Fruit fly (Drosophila melanogaster): ENCODE measurements around the gene CG12723.
"Not testable (repeated sequence)": the region's sequence is repeated elsewhere in the genome, so short reads cannot be mapped to it uniquely, and the experiment has no call there.

The CG12723 gene

DNA sequence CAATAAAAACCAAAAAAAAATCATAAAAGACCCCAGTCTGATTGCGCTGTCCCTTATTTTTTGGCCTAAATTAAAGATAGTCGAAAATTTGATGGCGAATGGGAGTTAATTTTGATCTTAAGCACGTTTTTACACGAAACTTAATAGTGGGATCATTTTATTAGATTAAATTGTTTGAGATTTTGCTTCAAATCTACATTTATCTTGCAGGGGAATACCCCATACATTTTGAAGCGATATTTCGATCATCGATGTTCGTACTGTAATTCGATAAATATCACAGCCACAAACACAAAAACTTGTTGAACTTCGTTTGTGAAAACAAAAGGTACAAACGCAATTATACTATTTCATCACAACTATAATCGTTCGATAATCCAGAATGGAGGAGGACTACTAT lies 14.0 kb downstream of the CG12723 start, which contains the start of gene CG32640:
Gene CG32640, plus strand, starts transcription at position 286 of the 400 bp plus-strand sequence.
- TF ChIP-seq noc (tag; optimal IDR thresholded peaks at IDR 0.05) = not testable (repeated sequence)

- no peak for TF ChIP-seq noc (tag; optimal IDR thresholded peaks at IDR 0.05)
Measured at dm6 chrX:13172865-13173264, 18.8 kb downstream of the CG12723 start.

DNA sequence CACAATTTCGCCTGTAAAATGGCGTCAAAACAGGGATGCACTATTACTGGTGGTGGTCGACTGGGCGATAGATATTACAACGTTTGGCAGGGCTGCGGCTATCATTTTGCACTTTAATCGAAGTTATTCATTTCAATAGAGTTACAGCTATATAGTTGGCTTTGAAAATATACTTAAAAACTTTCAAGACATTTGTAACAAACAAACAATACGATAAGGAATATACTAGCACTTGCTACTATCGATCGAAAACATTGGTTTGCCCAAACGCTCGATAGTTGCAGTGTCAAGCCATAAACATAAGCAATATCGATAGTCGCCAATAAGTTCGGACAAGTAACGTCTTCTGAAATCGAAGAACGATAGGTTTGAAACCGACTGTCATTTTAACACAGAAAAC lies 32.2 kb downstream of the CG12723 start, which contains the start of the genes Bap60 and CG12096:
Gene Bap60, minus strand, starts transcription at position 28 of the 400 bp plus-strand sequence.
Gene CG12096, plus strand, starts transcription at position 124 of the 400 bp plus-strand sequence.
- TF ChIP-seq noc (tag; optimal IDR thresholded peaks at IDR 0.05) = peak; percentile 75

DNA sequence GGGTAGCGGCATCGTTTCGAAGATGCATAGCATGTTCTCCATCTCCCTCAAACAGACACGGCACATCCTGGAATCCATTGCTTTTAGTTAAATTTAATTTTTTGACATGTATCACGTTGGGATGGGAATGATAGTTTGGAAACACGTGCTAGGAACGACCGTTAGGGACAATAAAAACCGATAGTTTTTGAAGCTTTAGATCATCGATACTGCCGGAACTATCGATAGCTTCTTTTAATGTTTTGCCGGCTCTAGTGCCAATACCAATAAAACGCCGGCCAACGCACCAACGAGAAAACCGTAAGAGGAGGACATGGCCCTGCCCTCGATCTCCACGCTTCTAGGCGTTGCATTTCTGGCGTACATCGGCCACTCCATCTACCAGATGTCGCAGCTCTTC lies 36.9 kb downstream of the CG12723 start, which contains the start of the genes CG4318 and CG4332:
Gene CG4318, minus strand, starts transcription at position 142 of the 400 bp plus-strand sequence.
Gene CG4332, plus strand, starts transcription at position 256 of the 400 bp plus-strand sequence.
- TF ChIP-seq noc (tag; optimal IDR thresholded peaks at IDR 0.05) = no peak

DNA sequence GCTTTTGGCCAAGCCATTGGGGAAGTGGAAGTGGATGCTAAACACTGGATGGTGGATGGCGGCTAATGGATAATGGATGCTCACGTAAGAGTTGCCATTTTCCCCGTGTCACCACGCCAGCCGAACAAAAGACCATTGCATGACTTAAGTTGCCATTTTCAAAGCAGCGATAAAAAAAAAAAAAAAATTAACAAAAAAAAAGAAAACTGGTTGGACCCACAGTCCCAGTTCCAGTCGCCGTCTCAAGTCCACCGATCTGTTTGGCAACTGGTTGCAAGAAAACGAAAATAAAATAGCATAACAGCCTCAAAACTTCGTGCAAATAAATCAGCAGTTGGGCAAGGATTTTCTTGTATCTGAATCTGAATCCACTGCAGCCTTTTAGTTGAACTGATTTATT lies 42.6 kb downstream of the CG12723 start:
- TF ChIP-seq noc (tag; optimal IDR thresholded peaks at IDR 0.05) = no peak

DNA sequence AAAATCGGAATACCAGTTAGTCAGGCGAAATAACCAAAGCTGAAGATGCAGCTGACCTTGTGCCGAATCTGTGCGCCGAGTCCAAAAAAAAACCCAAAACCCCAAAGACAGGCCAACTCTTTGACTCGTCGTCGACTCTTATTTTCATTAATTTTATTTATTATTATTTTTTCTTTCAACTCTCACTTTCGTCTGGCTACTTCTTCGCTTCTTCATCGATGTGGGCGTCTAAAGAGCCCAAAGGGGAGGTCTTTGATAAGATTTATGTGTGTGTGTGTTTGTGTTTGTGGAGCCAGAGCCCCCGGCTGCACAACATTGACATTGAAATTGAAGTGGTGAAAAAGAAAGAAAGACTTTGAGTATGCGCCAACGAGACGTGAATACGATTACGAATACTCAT lies 45.8 kb downstream of the CG12723 start:
- TF ChIP-seq noc (tag; optimal IDR thresholded peaks at IDR 0.05) = no peak

DNA sequence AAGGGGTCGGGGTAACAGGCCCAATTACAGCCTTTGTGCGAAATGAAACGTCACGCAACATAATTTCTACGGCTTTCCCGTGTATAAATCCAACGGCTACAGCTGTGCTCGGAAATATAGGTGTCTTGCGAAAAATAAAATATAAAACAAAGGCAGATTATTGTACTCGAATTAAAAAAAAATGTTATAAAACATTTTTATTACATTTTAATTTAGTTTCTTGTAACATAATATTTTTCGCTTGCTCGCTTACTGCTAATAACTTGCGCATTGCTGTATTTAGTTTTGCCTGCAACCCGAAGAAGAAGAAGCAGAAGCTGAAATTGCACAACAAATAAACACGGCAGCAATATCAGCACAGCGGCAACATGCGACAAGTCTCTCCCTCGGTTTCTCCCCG lies 48.6 kb downstream of the CG12723 start:
- TF ChIP-seq noc (tag; optimal IDR thresholded peaks at IDR 0.05) = no peak

Measured in whole organism, larva.